Fruit fly (Drosophila melanogaster) whole organism, embryonic: ENCODE data around the gene Cdc16.

Source experiments
- Aef1 ChIP-seq: fragments of 200-800 bp; sonication (Bioruptor generic); IDR thresholded peaks from 3 replicates; pipeline ENCODE4 v1.3.6; 2022; ENCODE audit warnings: missing biosample characterization, missing genetic modification characterization
- Awh ChIP-seq: fragments of 200-800 bp; sonication (Bioruptor generic); IDR thresholded peaks from 2 replicates; pipeline ENCODE4, ENCODE4 v1.3.6; 2022; ENCODE audit warnings: missing biosample characterization, missing genetic modification characterization
- BEAF-32 ChIP-seq: fragments of 200-800 bp; sonication (Bioruptor generic); optimal IDR thresholded peaks from 3 replicates; lab custom pipeline; 2017; ENCODE audit warnings: missing biosample characterization, missing genetic modification characterization, mild to moderate bottlenecking, moderate library complexity, missing genetic modification reagents
- Bdp1 ChIP-seq: fragments of 200-800 bp; sonication (Bioruptor generic); optimal IDR thresholded peaks from 3 replicates; lab custom pipeline; 2016; ENCODE audit warnings: missing biosample characterization, missing genetic modification characterization
- Bteb2 ChIP-seq: fragments of 200-800 bp; sonication (Bioruptor generic); optimal IDR thresholded peaks from 2 replicates; lab custom pipeline; 2016; ENCODE audit warnings: missing biosample characterization, missing genetic modification characterization
- CG10979 ChIP-seq: fragments of 200-800 bp; sonication (Bioruptor generic); optimal IDR thresholded peaks from 2 replicates; lab custom pipeline; 2018; ENCODE audit warnings: missing biosample characterization, mild to moderate bottlenecking, missing genetic modification characterization, moderate library complexity
- CG12299 ChIP-seq: fragments of 200-800 bp; sonication (Bioruptor generic); optimal IDR thresholded peaks from 2 replicates; lab custom pipeline; 2018; ENCODE audit warnings: missing biosample characterization, mild to moderate bottlenecking, missing genetic modification characterization
- CG12659 ChIP-seq: fragments of 200-800 bp; sonication (Bioruptor generic); optimal IDR thresholded peaks from 3 replicates; lab custom pipeline; 2017; ENCODE audit warnings: mild to moderate bottlenecking, missing biosample characterization, missing genetic modification reagents, missing genetic modification characterization
- CG12942 ChIP-seq: fragments of 200-800 bp; sonication (Bioruptor generic); optimal IDR thresholded peaks from 3 replicates; lab custom pipeline; 2016; ENCODE audit warnings: missing biosample characterization, missing genetic modification characterization
- CG14860 ChIP-seq: fragments of 200-800 bp; sonication (Bioruptor generic); IDR thresholded peaks from 3 replicates; pipeline ENCODE4 v1.3.6; 2022; ENCODE audit warnings: missing biosample characterization, missing genetic modification characterization; ENCODE audit not compliant: partially characterized antibody
- CG15073 ChIP-seq: fragments of 200-800 bp; sonication (Bioruptor generic); optimal IDR thresholded peaks from 2 replicates; lab custom pipeline; 2016; ENCODE audit warnings: missing biosample characterization, missing genetic modification characterization
- CG2202 ChIP-seq: fragments of 200-800 bp; sonication (Bioruptor generic); optimal IDR thresholded peaks from 2 replicates; lab custom pipeline; 2018; ENCODE audit warnings: missing biosample characterization, mild to moderate bottlenecking, missing genetic modification characterization
- CG30020 ChIP-seq: fragments of 200-800 bp; optimal IDR thresholded peaks from 2 replicates; lab custom pipeline; 2019; ENCODE audit warnings: missing biosample characterization, mild to moderate bottlenecking, missing genetic modification characterization, moderate library complexity
- CG30403 ChIP-seq: fragments of 200-800 bp; sonication (Bioruptor generic); optimal IDR thresholded peaks from 3 replicates; lab custom pipeline; 2016; ENCODE audit warnings: missing biosample characterization, missing genetic modification characterization
- CG30431 ChIP-seq: fragments of 200-800 bp; sonication (Bioruptor generic); optimal IDR thresholded peaks from 2 replicates; lab custom pipeline; 2017; ENCODE audit warnings: missing biosample characterization, missing genetic modification characterization
- CG32767 ChIP-seq: fragments of 200-800 bp; sonication (Bioruptor generic); IDR thresholded peaks from 2 replicates; pipeline ENCODE4 v1.3.6; 2022; ENCODE audit warnings: missing biosample characterization, missing genetic modification characterization
- CG6272 ChIP-seq: fragments of 200-800 bp; sonication (Bioruptor generic); IDR thresholded peaks from 2 replicates; pipeline ENCODE4 v1.3.6; 2022; ENCODE audit warnings: missing biosample characterization, missing genetic modification characterization
- CG8388 ChIP-seq: fragments of 200-800 bp; sonication (Bioruptor generic); optimal IDR thresholded peaks from 2 replicates; lab custom pipeline; 2019; ENCODE audit warnings: missing biosample characterization, mild to moderate bottlenecking, missing genetic modification characterization, moderate library complexity
- CrebB ChIP-seq: fragments of 200-800 bp; sonication (Bioruptor generic); optimal IDR thresholded peaks from 3 replicates; lab custom pipeline; 2018; ENCODE audit warnings: missing biosample characterization, mild to moderate bottlenecking, missing genetic modification characterization
- Doc3 ChIP-seq: fragments of 200-800 bp; sonication (Bioruptor generic); IDR thresholded peaks from 3 replicates; pipeline ENCODE4 v1.3.6; 2022; ENCODE audit warnings: missing biosample characterization, missing genetic modification characterization; ENCODE audit not compliant: partially characterized antibody
- Drgx ChIP-seq: fragments of 200-800 bp; sonication (Bioruptor generic); IDR thresholded peaks from 2 replicates; pipeline ENCODE4 v1.3.6; 2022; ENCODE audit warnings: missing biosample characterization, missing genetic modification characterization
- E2f2 ChIP-seq: fragments of 200-800 bp; sonication (Bioruptor generic); IDR thresholded peaks from 2 replicates; pipeline ENCODE4 v1.3.6; 2022; ENCODE audit warnings: missing biosample characterization, missing genetic modification characterization
- ERR ChIP-seq: fragments of 200-800 bp; sonication (Bioruptor generic); optimal IDR thresholded peaks from 2 replicates; lab custom pipeline; 2016; ENCODE audit warnings: missing biosample characterization, missing genetic modification characterization
- Gsc ChIP-seq: fragments of 200-800 bp; sonication (Bioruptor generic); IDR thresholded peaks from 2 replicates; pipeline ENCODE4 v1.3.6; 2022; ENCODE audit warnings: missing biosample characterization, missing genetic modification characterization
- HHEX ChIP-seq: fragments of 200-800 bp; sonication (Bioruptor generic); optimal IDR thresholded peaks from 3 replicates; lab custom pipeline; 2017; ENCODE audit warnings: missing biosample characterization, mild to moderate bottlenecking, missing genetic modification characterization, missing genetic modification reagents
- HmgZ ChIP-seq: fragments of 200-800 bp; sonication (Bioruptor generic); optimal IDR thresholded peaks from 2 replicates; lab custom pipeline; 2018; ENCODE audit warnings: missing biosample characterization, mild to moderate bottlenecking, missing genetic modification characterization
- Hsf ChIP-seq: fragments of 200-800 bp; sonication (Bioruptor generic); optimal IDR thresholded peaks from 3 replicates; lab custom pipeline; 2016; ENCODE audit warnings: missing biosample characterization, missing genetic modification characterization
- Lhr ChIP-seq: fragments of 200-800 bp; sonication (Bioruptor generic); optimal IDR thresholded peaks from 3 replicates; lab custom pipeline; 2017; ENCODE audit warnings: mild to moderate bottlenecking, missing biosample characterization, missing genetic modification reagents, missing genetic modification characterization
- Nf-YA ChIP-seq: fragments of 200-800 bp; sonication (Bioruptor generic); IDR thresholded peaks from 2 replicates; pipeline ENCODE4 v1.3.6; 2022; ENCODE audit warnings: missing biosample characterization, missing genetic modification characterization
- NfI ChIP-seq: fragments of 200-800 bp; sonication (Bioruptor generic); optimal IDR thresholded peaks from 3 replicates; lab custom pipeline; 2018; ENCODE audit warnings: missing biosample characterization, mild to moderate bottlenecking, missing genetic modification characterization, moderate library complexity
- Opbp ChIP-seq: fragments of 200-800 bp; sonication (Bioruptor generic); IDR thresholded peaks from 3 replicates; pipeline ENCODE4 v1.3.6; 2022; ENCODE audit warnings: missing biosample characterization, missing genetic modification characterization; ENCODE audit not compliant: partially characterized antibody
- Ptx1 ChIP-seq: fragments of 200-800 bp; sonication (Bioruptor generic); IDR thresholded peaks from 2 replicates; pipeline ENCODE4 v1.3.6; 2022; ENCODE audit warnings: missing biosample characterization, missing genetic modification characterization
- Ravus ChIP-seq: fragments of 200-800 bp; sonication (Bioruptor generic); IDR thresholded peaks from 2 replicates; pipeline ENCODE4 v1.3.6; 2022; ENCODE audit warnings: missing biosample characterization, missing genetic modification characterization
- Six4 ChIP-seq: fragments of 200-800 bp; sonication (Bioruptor generic); optimal IDR thresholded peaks from 2 replicates; lab custom pipeline; 2016; ENCODE audit warnings: missing biosample characterization, missing genetic modification characterization
- Spps ChIP-seq: fragments of 200-800 bp; sonication (Bioruptor generic); optimal IDR thresholded peaks from 2 replicates; lab custom pipeline; 2018; ENCODE audit warnings: missing biosample characterization, mild to moderate bottlenecking, missing genetic modification characterization
- Tbp ChIP-seq: fragments of >200 bp; optimal IDR thresholded peaks from 2 replicates; lab custom pipeline; 2018; ENCODE audit warnings: missing biosample characterization, missing genetic modification characterization
- ci ChIP-seq: fragments of 200-800 bp; sonication (Bioruptor generic); IDR thresholded peaks from 3 replicates; pipeline ENCODE4 v1.3.6; 2022; ENCODE audit warnings: missing biosample characterization, missing genetic modification characterization
- crol ChIP-seq: fragments of 200-800 bp; sonication (Bioruptor generic); IDR thresholded peaks from 2 replicates; pipeline ENCODE4 v1.3.6; 2022; ENCODE audit warnings: missing biosample characterization, missing genetic modification characterization
- danr ChIP-seq: fragments of 200-800 bp; sonication (Bioruptor generic); IDR thresholded peaks from 2 replicates; pipeline ENCODE4 v1.3.6; 2022; ENCODE audit warnings: missing biosample characterization, missing genetic modification characterization
- dmrt11E ChIP-seq: fragments of 200-800 bp; sonication (Bioruptor generic); optimal IDR thresholded peaks from 3 replicates; lab custom pipeline; 2018; ENCODE audit warnings: missing biosample characterization, mild to moderate bottlenecking, missing genetic modification characterization, moderate library complexity
- dysf ChIP-seq: fragments of 200-800 bp; sonication (Bioruptor generic); IDR thresholded peaks from 3 replicates; pipeline ENCODE4 v1.3.6; 2022; ENCODE audit warnings: missing biosample characterization, missing genetic modification characterization
- fru ChIP-seq: fragments of >200 bp; optimal IDR thresholded peaks from 2 replicates; lab custom pipeline; 2017
- gsb ChIP-seq: fragments of 200-800 bp; sonication (Bioruptor generic); IDR thresholded peaks from 2 replicates; pipeline ENCODE4 v1.3.6; 2022; ENCODE audit warnings: missing biosample characterization, missing genetic modification characterization
- gsb-n ChIP-seq: fragments of 200-800 bp; sonication (Bioruptor generic); optimal IDR thresholded peaks from 3 replicates; lab custom pipeline; 2018; ENCODE audit warnings: missing biosample characterization, mild to moderate bottlenecking, missing genetic modification characterization
- kah ChIP-seq: fragments of 200-800 bp; sonication (Bioruptor generic); optimal IDR thresholded peaks from 2 replicates; lab custom pipeline; 2018; ENCODE audit warnings: missing biosample characterization, mild to moderate bottlenecking, missing genetic modification characterization
- nerfin-1 ChIP-seq: fragments of 200-800 bp; sonication (Bioruptor generic); optimal IDR thresholded peaks from 3 replicates; lab custom pipeline; 2019; ENCODE audit warnings: missing biosample characterization, mild to moderate bottlenecking, missing genetic modification characterization, moderate library complexity
- nmo ChIP-seq: fragments of 200-800 bp; sonication (Bioruptor generic); optimal IDR thresholded peaks from 2 replicates; lab custom pipeline; 2018; ENCODE audit warnings: missing biosample characterization, mild to moderate bottlenecking, missing genetic modification characterization, moderate library complexity
- pb ChIP-seq: fragments of 200-800 bp; sonication (Bioruptor generic); optimal IDR thresholded peaks from 3 replicates; lab custom pipeline; 2016; ENCODE audit warnings: missing biosample characterization, missing genetic modification characterization
- pho ChIP-seq: fragments of 200-800 bp; sonication (Bioruptor generic); optimal IDR thresholded peaks from 2 replicates; lab custom pipeline; 2016; ENCODE audit warnings: missing biosample characterization, missing genetic modification characterization
- pita ChIP-seq: fragments of 200-800 bp; sonication (Bioruptor generic); optimal IDR thresholded peaks from 2 replicates; lab custom pipeline; 2017; ENCODE audit warnings: missing biosample characterization, mild to moderate bottlenecking, missing genetic modification characterization
- psq ChIP-seq: fragments of 200-800 bp; sonication (Bioruptor generic); optimal IDR thresholded peaks from 2 replicates; lab custom pipeline; 2017; ENCODE audit warnings: missing biosample characterization, missing genetic modification characterization
- unpg ChIP-seq: fragments of 200-800 bp; sonication (Bioruptor generic); optimal IDR thresholded peaks from 3 replicates; lab custom pipeline; 2018; ENCODE audit warnings: missing biosample characterization, mild to moderate bottlenecking, missing genetic modification characterization, moderate library complexity

Cdc16 gene

DNA sequence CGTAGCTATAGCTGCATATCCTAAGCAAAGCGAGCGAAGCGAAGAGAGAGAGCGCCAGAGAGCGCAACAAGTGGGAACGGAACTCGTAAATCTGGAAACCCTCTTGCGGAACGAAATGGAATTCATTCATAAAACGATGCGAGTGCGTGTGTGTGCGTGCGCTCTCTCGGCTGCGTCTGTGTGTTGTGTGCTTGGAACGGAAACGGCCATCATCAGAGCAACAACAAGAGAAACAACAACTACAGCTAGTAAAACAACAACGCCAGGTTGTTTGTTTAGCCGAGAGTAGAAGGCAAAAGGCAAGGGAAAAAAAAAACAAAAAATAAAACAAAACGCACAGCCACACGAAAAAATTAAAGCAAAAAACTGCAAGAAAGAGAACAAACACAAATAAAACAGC lies 33.3 kb downstream of the Cdc16 start (continued):
- no peak for TF ChIP-seq Opbp (GFP tag; lab: Robert Waterston, UW)
- TF ChIP-seq CG12659: no peak
- TF ChIP-seq pita (GFP tag; lab: Kevin White, UChicago): no peak
- peak; percentile 48; the same call in 1 of the 2 replicates for TF ChIP-seq Nf-YA (GFP tag; lab: Robert Waterston, UW)
- TF ChIP-seq CG6272 (GFP tag; lab: Robert Waterston, UW): no peak
- TF ChIP-seq CG15073 (GFP tag; lab: Kevin White, UChicago): no peak
- peak; percentile 82 for TF ChIP-seq ci
- no peak for TF ChIP-seq dmrt11E (tag; lab: Kevin White, UChicago)
- no peak for TF ChIP-seq gsb (GFP tag; lab: Robert Waterston, UW)
- peak; percentile 3 for TF ChIP-seq Hsf (GFP tag; lab: Kevin White, UChicago)
- TF ChIP-seq nerfin-1 (tag; lab: Kevin White, UChicago): peak; percentile 52
- TF ChIP-seq E2f2: 0 out of 2 replicates have a peak, but pooled peaks have one; percentile 16
- TF ChIP-seq CG30431 (GFP tag; lab: Kevin White, UChicago): no peak
- peak; percentile 4 for TF ChIP-seq CG2202
- peak; percentile 48 for TF ChIP-seq unpg (GFP tag; lab: Kevin White, UChicago)
- peak; percentile 20 for TF ChIP-seq HmgZ
- TF ChIP-seq CG12299 (tag; lab: Kevin White, UChicago): no peak
- no peak for TF ChIP-seq crol (GFP tag; lab: Robert Waterston, UW)
- no peak for TF ChIP-seq Doc3 (GFP tag; lab: Robert Waterston, UW)
- TF ChIP-seq BEAF-32 (GFP tag; lab: Kevin White, UChicago): no peak
- no peak for TF ChIP-seq Ptx1 (GFP tag; lab: Robert Waterston, UW)
- TF ChIP-seq Bteb2 (GFP tag; lab: Kevin White, UChicago): no peak
- no peak; the same call in 1 of the 2 replicates for TF ChIP-seq danr (GFP tag; lab: Robert Waterston, UW)
- peak; percentile 68 for TF ChIP-seq CrebB (tag; lab: Kevin White, UChicago)
- TF ChIP-seq CG32767 (GFP tag; lab: Robert Waterston, UW): peak; percentile 62
- no peak for TF ChIP-seq Six4 (GFP tag; lab: Kevin White, UChicago)
- peak; percentile 64 for TF ChIP-seq NfI (GFP tag; lab: Kevin White, UChicago)
- no peak for TF ChIP-seq psq (GFP tag; lab: Kevin White, UChicago)
- TF ChIP-seq kah (GFP tag; lab: Kevin White, UChicago): peak; percentile 80
- no peak for TF ChIP-seq CG8388
- no peak for TF ChIP-seq CG14860 (GFP tag; lab: Robert Waterston, UW)
- no peak for TF ChIP-seq Spps (tag; lab: Kevin White, UChicago)
- TF ChIP-seq fru (lab: Kevin White, UChicago): no peak
- TF ChIP-seq CG30020 (tag; lab: Kevin White, UChicago): no peak
- TF ChIP-seq ERR (GFP tag; lab: Kevin White, UChicago): no peak
- TF ChIP-seq CG12942 (GFP tag; lab: Kevin White, UChicago): no peak
- TF ChIP-seq gsb-n: peak; percentile 25
- no peak for TF ChIP-seq pho (GFP tag; lab: Kevin White, UChicago)
- no peak for TF ChIP-seq Ravus (GFP tag; lab: Robert Waterston, UW)
- no peak for TF ChIP-seq Tbp
- TF ChIP-seq dysf: peak; percentile 48; the same call in 1 of the 3 replicates
- no peak; the same call in 1 of the 2 replicates for TF ChIP-seq Awh (GFP tag; lab: Robert Waterston, UW)
- TF ChIP-seq HHEX (GFP tag; lab: Kevin White, UChicago): peak; percentile 56
- TF ChIP-seq nmo: no peak
- no peak for TF ChIP-seq CG30403 (GFP tag; lab: Kevin White, UChicago)
- TF ChIP-seq CG10979: no peak
- no peak for TF ChIP-seq Lhr (GFP tag; lab: Kevin White, UChicago)
- TF ChIP-seq pb (GFP tag; lab: Kevin White, UChicago): no peak
- no peak for TF ChIP-seq Bdp1 (GFP tag; lab: Kevin White, UChicago)
- peak; percentile 77 for TF ChIP-seq Aef1 (GFP tag; lab: Robert Waterston, UW)
- TF ChIP-seq Drgx: peak; percentile 73
- TF ChIP-seq Gsc (GFP tag; lab: Robert Waterston, UW): no peak
